Fruit fly (Drosophila melanogaster): Measurements from ENCODE around the gene grk.
A peak's percentile ranks its signal among the peaks of the same experiment; 100 is the strongest.

The grk gene

DNA sequence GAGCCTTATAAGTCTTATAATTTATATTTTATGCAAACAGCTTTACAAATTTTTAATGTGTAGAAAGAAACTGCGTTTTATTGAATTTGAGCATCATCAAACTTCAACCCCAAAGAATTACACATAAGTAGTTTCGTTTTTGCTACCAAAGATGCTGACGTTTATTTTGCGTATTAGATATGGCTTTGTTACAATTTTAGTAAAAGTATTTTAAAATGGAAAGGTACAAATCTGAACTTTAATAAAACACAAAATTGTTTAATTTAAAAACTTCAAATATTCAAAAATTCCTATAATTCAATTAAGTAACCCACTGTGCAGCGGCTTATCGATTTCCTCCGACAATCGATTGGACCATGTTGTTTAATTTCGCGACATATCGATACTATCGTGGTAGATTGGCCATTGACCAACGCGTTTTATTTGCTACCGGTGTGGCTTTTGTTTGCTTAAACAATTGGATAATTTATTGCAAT, 30.7 kb upstream of the grk start, which contains the start of gene prg (continued):
- TF ChIP-seq CG7271 (tag; optimal IDR thresholded peaks at IDR 0.05): no peak
- TF ChIP-seq Med (GFP tag): peak; percentile 94
- TF ChIP-seq Hr39 (optimal IDR thresholded peaks at IDR 0.05): no peak
- no peak for TF ChIP-seq org-1 (GFP tag; optimal IDR thresholded peaks at IDR 0.05)
- peak; percentile 23 for TF ChIP-seq CG5245 (GFP tag; optimal IDR thresholded peaks at IDR 0.05)
- peak; percentile 45 for TF ChIP-seq Atf-2 (GFP tag; optimal IDR thresholded peaks at IDR 0.05)
- peak; percentile 58 for TF ChIP-seq gsb-n (tag; optimal IDR thresholded peaks at IDR 0.05)
- TF ChIP-seq pb (GFP tag; optimal IDR thresholded peaks at IDR 0.05): peak; percentile 51
- peak; percentile 97 for TF ChIP-seq CG6791 (GFP tag; IDR thresholded peaks at IDR 0.05; ENCODE audit: partially characterized antibody)
- TF ChIP-seq fru (optimal IDR thresholded peaks at IDR 0.05): no peak
- peak; percentile 67 for TF ChIP-seq CG4820 (GFP tag; optimal IDR thresholded peaks at IDR 0.05)
- TF ChIP-seq Hmr (GFP tag; optimal IDR thresholded peaks at IDR 0.05): peak; percentile 66
- peak; percentile 67 for TF ChIP-seq tgo (GFP tag; IDR thresholded peaks at IDR 0.05)
- TF ChIP-seq CG6854 (GFP tag; optimal IDR thresholded peaks at IDR 0.05): peak; percentile 56
- TF ChIP-seq MBD-R2 (GFP tag; IDR thresholded peaks at IDR 0.05): peak; percentile 90
- peak; percentile 98 for TF ChIP-seq CG7963 (GFP tag; IDR thresholded peaks at IDR 0.05; ENCODE audit: partially characterized antibody)
- peak; percentile 13 for TF ChIP-seq CG3163 (GFP tag; optimal IDR thresholded peaks at IDR 0.05)
- TF ChIP-seq CG9797 (GFP tag; optimal IDR thresholded peaks at IDR 0.05): no peak
- TF ChIP-seq Vsx1 (GFP tag; optimal IDR thresholded peaks at IDR 0.05): peak; percentile 31
- TF ChIP-seq Nf-YC (tag; optimal IDR thresholded peaks at IDR 0.05): peak; percentile 70
- peak; percentile 52 for TF ChIP-seq Taf1 (GFP tag; IDR thresholded peaks at IDR 0.05)
- 0 out of 2 replicates have a peak, but pooled peaks have one; percentile 58 for TF ChIP-seq CG16779 (GFP tag; IDR thresholded peaks at IDR 0.05)
- TF ChIP-seq CG11093 (GFP tag; IDR thresholded peaks at IDR 0.05): no peak
- TF ChIP-seq CG9876 (GFP tag; optimal IDR thresholded peaks at IDR 0.05): no peak
- TF ChIP-seq HmgD (GFP tag; optimal IDR thresholded peaks at IDR 0.05): no peak
- peak; percentile 74 for TF ChIP-seq NfI (GFP tag; optimal IDR thresholded peaks at IDR 0.05)
- TF ChIP-seq sisA (GFP tag; IDR thresholded peaks at IDR 0.05): peak; percentile 23; the same call in 1 of the 2 replicates
- peak; percentile 96 for TF ChIP-seq tna (GFP tag; IDR thresholded peaks at IDR 0.05; ENCODE audit: partially characterized antibody)
- TF ChIP-seq Bdp1 (GFP tag; optimal IDR thresholded peaks at IDR 0.05): no peak
- peak; percentile 47 for TF ChIP-seq CG10366 (GFP tag; IDR thresholded peaks at IDR 0.05)
- peak; percentile 16 for TF ChIP-seq CG18764 (GFP tag; optimal IDR thresholded peaks at IDR 0.05)
- TF ChIP-seq Fer1 (GFP tag; optimal IDR thresholded peaks at IDR 0.05): peak; percentile 79
- TF ChIP-seq gce (GFP tag; IDR thresholded peaks at IDR 0.05): no peak
- no peak for TF ChIP-seq prd (optimal IDR thresholded peaks at IDR 0.05)
- no peak; the same call in 2 of the 3 replicates for TF ChIP-seq prd (GFP tag; IDR thresholded peaks at IDR 0.05)
- peak; percentile 45; the same call in 1 of the 3 replicates for TF ChIP-seq otp (GFP tag; IDR thresholded peaks at IDR 0.05)
- peak; percentile 98 for TF ChIP-seq Bgb (GFP tag; IDR thresholded peaks at IDR 0.05; ENCODE audit: partially characterized antibody)
- peak; percentile 2 for TF ChIP-seq NC2β (GFP tag; optimal IDR thresholded peaks at IDR 0.05)
- no peak; the same call in 1 of the 2 replicates for TF ChIP-seq chm (GFP tag; IDR thresholded peaks at IDR 0.05)
- no peak for TF ChIP-seq Tbp (GFP tag; optimal IDR thresholded peaks at IDR 0.05)
- TF ChIP-seq CG9727 (GFP tag; optimal IDR thresholded peaks at IDR 0.05): peak; percentile 70
- TF ChIP-seq CG3407 (GFP tag; optimal IDR thresholded peaks at IDR 0.05): peak; percentile 3
- TF ChIP-seq CG10959 (GFP tag; IDR thresholded peaks at IDR 0.05): no peak
- peak; percentile 60 for TF ChIP-seq CG12744 (GFP tag; optimal IDR thresholded peaks at IDR 0.05)
- no peak for TF ChIP-seq CG3726 (GFP tag; IDR thresholded peaks at IDR 0.05)
- peak; percentile 97 for TF ChIP-seq ato (GFP tag; IDR thresholded peaks at IDR 0.05; ENCODE audit: partially characterized antibody)
- no peak for TF ChIP-seq fd102C (GFP tag; optimal IDR thresholded peaks at IDR 0.05)
- TF ChIP-seq fd3F (GFP tag; optimal IDR thresholded peaks at IDR 0.05): peak; percentile 53
- no peak for TF ChIP-seq Dip2 (GFP tag; IDR thresholded peaks at IDR 0.05)
- TF ChIP-seq nerfin-1 (tag; optimal IDR thresholded peaks at IDR 0.05): peak; percentile 7
- TF ChIP-seq dpn (GFP tag; optimal IDR thresholded peaks at IDR 0.05): peak; percentile 33 to 70
- peak; percentile 52 for TF ChIP-seq NFAT (GFP tag; IDR thresholded peaks at IDR 0.05)

Measured in whole organism, embryonic.